Worm (Caenorhabditis elegans): ENCODE data around the gene ttll-9.

ttll-9 gene

ce11 chrV:20915186-20915585, 4.9 kb downstream of the ttll-9 start, which contains the start of gene pbo-5:
Gene pbo-5 (plus strand): TSS chrV:20915486.
- TF ChIP-seq hlh-4 (tag; optimal IDR thresholded peaks at IDR 0.05): no peak
- TF ChIP-seq pax-3 (tag; optimal IDR thresholded peaks at IDR 0.05): no peak
- TF ChIP-seq xbp-1 (tag; optimal IDR thresholded peaks at IDR 0.05): no peak
- TF ChIP-seq nhr-12 (tag; optimal IDR thresholded peaks at IDR 0.05): no peak
- no peak for TF ChIP-seq efl-1 (optimal IDR thresholded peaks at IDR 0.05)
- TF ChIP-seq efl-1 (GFP tag; optimal IDR thresholded peaks at IDR 0.05 in 1 of 2): no peak
- TF ChIP-seq sup-37 (GFP tag; optimal IDR thresholded peaks at IDR 0.05): no peak
- TF ChIP-seq sox-4 (tag; optimal IDR thresholded peaks at IDR 0.05): no peak
- TF ChIP-seq ztf-11 (tag; optimal IDR thresholded peaks at IDR 0.05): no peak
- no peak for TF ChIP-seq nhr-11 (tag; optimal IDR thresholded peaks at IDR 0.05)

- TF ChIP-seq tbx-2 (tag; optimal IDR thresholded peaks at IDR 0.05) (no peak), rnt-1 (tag; optimal IDR thresholded peaks at IDR 0.05) (peak; percentile 38), aly-2 (tag; optimal IDR thresholded peaks at IDR 0.05) (no peak), fkh-8 (tag; optimal IDR thresholded peaks at IDR 0.05) (no peak), mdl-1 (tag; optimal IDR thresholded peaks at IDR 0.05) (no peak), unc-86 (tag; optimal IDR thresholded peaks at IDR 0.05) (no peak), vab-15 (tag; optimal IDR thresholded peaks at IDR 0.05) (no peak), nhr-84 (tag; optimal IDR thresholded peaks at IDR 0.05) (no peak), efl-1 (optimal IDR thresholded peaks at IDR 0.05) (no peak), efl-1 (GFP tag; optimal IDR thresholded peaks at IDR 0.05 in 1 of 2) (no peak), alr-1 (tag; optimal IDR thresholded peaks at IDR 0.05; ENCODE audit: borderline replicate concordance) (no peak), grh-1 (GFP tag; IDR thresholded peaks at IDR 0.05) (no peak), tlp-1 (tag; optimal IDR thresholded peaks at IDR 0.05) (no peak), sptf-1 (tag; optimal IDR thresholded peaks at IDR 0.05) (no peak), nhr-12 (tag; optimal IDR thresholded peaks at IDR 0.05) (no peak), skn-1 (tag; optimal IDR thresholded peaks at IDR 0.05) (no peak), elt-2 (tag; optimal IDR thresholded peaks at IDR 0.05) (no peak), nhr-19 (GFP tag; conservative IDR thresholded peaks at IDR 0.05) (0 out of 2 replicates have a peak, but pooled peaks have one; percentile 21), fkh-10 (GFP tag; optimal IDR thresholded peaks at IDR 0.05) (no peak), nhr-71 (tag; optimal IDR thresholded peaks at IDR 0.05) (no peak), nhr-76 (tag; optimal IDR thresholded peaks at IDR 0.05) (no peak), fos-1 (tag; optimal IDR thresholded peaks at IDR 0.05) (no peak), xbp-1 (tag; optimal IDR thresholded peaks at IDR 0.05) (no peak), pag-3 (tag; optimal IDR thresholded peaks at IDR 0.05; ENCODE audit: borderline replicate concordance, insufficient read depth) (no peak), pax-3 (tag; optimal IDR thresholded peaks at IDR 0.05) (no peak), lin-14 (GFP tag; optimal IDR thresholded peaks at IDR 0.05) (peak; percentile 63)
Measured at ce11 chrV:20920390-20920789, 10.1 kb downstream of the ttll-9 start.

All from whole organism, L1 larva.